Fruit fly (Drosophila melanogaster): Measurements from ENCODE around the gene sls.

sls gene

DNA sequence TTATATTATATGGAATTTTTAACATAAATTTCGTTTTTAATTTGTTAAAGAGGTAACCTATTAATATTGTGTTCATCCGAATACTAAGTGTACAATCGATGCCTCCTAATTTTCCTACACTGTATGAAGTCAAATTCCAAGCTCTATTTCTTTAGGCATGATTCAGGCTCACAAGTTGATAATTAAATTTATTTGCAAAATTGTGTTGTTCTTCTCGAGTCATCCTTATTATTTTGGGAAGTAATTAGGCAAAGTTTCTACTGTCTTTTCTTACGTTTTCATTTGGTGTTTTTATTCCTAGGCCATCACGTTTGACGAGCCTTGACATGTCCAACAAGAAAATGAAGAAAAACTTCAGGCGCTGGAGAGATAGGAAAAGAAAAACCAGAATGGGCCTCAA, 77.3 kb downstream of the sls start, which contains the start of gene CG42355 (continued):
- TF ChIP-seq sima (GFP tag; optimal IDR thresholded peaks at IDR 0.05) (no peak), CG18011 (GFP tag; optimal IDR thresholded peaks at IDR 0.05) (no peak)

- TF ChIP-seq Lim3 (GFP tag; IDR thresholded peaks at IDR 0.05) (no peak), CG5180 (GFP tag; optimal IDR thresholded peaks at IDR 0.05) (no peak), MESR4 (GFP tag; optimal IDR thresholded peaks at IDR 0.05) (no peak), sisA (GFP tag; IDR thresholded peaks at IDR 0.05) (no peak), Lpt (GFP tag; optimal IDR thresholded peaks at IDR 0.05) (no peak), Dek (tag; optimal IDR thresholded peaks at IDR 0.05) (no peak), Ets65A (GFP tag) (peak; percentile 21), CG18476 (GFP tag; optimal IDR thresholded peaks at IDR 0.05) (no peak), CG16815 (GFP tag; optimal IDR thresholded peaks at IDR 0.05) (no peak)
Observed at dm6 chr3L:2026691-2027090, 88.7 kb downstream of the sls start, which contains the start of gene Grl62c. Gene Grl62c, plus strand, starts transcription at chr3L:2026991.

dm6 chr3L:2023291-2023690, 92.1 kb downstream of the sls start, which contains the start of gene Grl62b:
Gene Grl62b, minus strand, starts transcription at chr3L:2023391.
- no peak for TF ChIP-seq PHDP (tag; optimal IDR thresholded peaks at IDR 0.05)
- TF ChIP-seq Drgx (GFP tag; IDR thresholded peaks at IDR 0.05) = no peak
- TF ChIP-seq CG30431 (GFP tag; optimal IDR thresholded peaks at IDR 0.05) = no peak
- TF ChIP-seq CG15696 (tag; optimal IDR thresholded peaks at IDR 0.05) = no peak
- TF ChIP-seq Asciz (GFP tag; optimal IDR thresholded peaks at IDR 0.05) = no peak
- TF ChIP-seq danr (GFP tag; IDR thresholded peaks at IDR 0.05) = no peak
- no peak for TF ChIP-seq CG3281 (GFP tag; optimal IDR thresholded peaks at IDR 0.05)
- no peak for TF ChIP-seq lov (optimal IDR thresholded peaks at IDR 0.05)
- TF ChIP-seq lov (GFP tag; IDR thresholded peaks at IDR 0.05) = no peak
- no peak for TF ChIP-seq CG3726 (GFP tag; IDR thresholded peaks at IDR 0.05)
- no peak for TF ChIP-seq gsb-n (tag; optimal IDR thresholded peaks at IDR 0.05)
- TF ChIP-seq CkIIα-i1 (GFP tag; IDR thresholded peaks at IDR 0.05) = no peak
- TF ChIP-seq sd (tag; optimal IDR thresholded peaks at IDR 0.05) = no peak
- TF ChIP-seq CG18476 (GFP tag; optimal IDR thresholded peaks at IDR 0.05) = no peak
- no peak for TF ChIP-seq Dip3 (GFP tag; optimal IDR thresholded peaks at IDR 0.05)
- no peak for TF ChIP-seq BEAF-32 (GFP tag; optimal IDR thresholded peaks at IDR 0.05)
- TF ChIP-seq E2f1 (GFP tag; IDR thresholded peaks at IDR 0.05) = no peak
- no peak for TF ChIP-seq CG4707 (GFP tag; optimal IDR thresholded peaks at IDR 0.05)
- TF ChIP-seq Abd-B (GFP tag; optimal IDR thresholded peaks at IDR 0.05) = no peak
- TF ChIP-seq CG15073 (GFP tag; optimal IDR thresholded peaks at IDR 0.05) = no peak

dm6 chr3L:2021858-2022257, 93.6 kb downstream of the sls start, which contains the start of gene Grl62a:
Gene Grl62a, minus strand, starts transcription at chr3L:2021958.
- no peak for TF ChIP-seq zfh2 (GFP tag; optimal IDR thresholded peaks at IDR 0.05)
- no peak for TF ChIP-seq HLHmδ (GFP tag; optimal IDR thresholded peaks at IDR 0.05)
- no peak for TF ChIP-seq hbn (GFP tag; IDR thresholded peaks at IDR 0.05; ENCODE audit: partially characterized antibody)
- TF ChIP-seq gcm2 (GFP tag; optimal IDR thresholded peaks at IDR 0.05) = no peak
- no peak for TF ChIP-seq gfzf (GFP tag; optimal IDR thresholded peaks at IDR 0.05)
- no peak for TF ChIP-seq CG6765 (GFP tag; optimal IDR thresholded peaks at IDR 0.05)
- no peak for TF ChIP-seq so (GFP tag; IDR thresholded peaks at IDR 0.05)
- TF ChIP-seq Abd-B (GFP tag; optimal IDR thresholded peaks at IDR 0.05) = no peak
